Worm (Caenorhabditis elegans) whole organism, L4/young adult: ENCODE measurements around the gene F23A7.8.

ENCODE experiments used
- W03F9.2 ChIP-seq: fragments of 150-350 bp; optimal IDR thresholded peaks from 2 replicates; lab custom pipeline; 2014; ENCODE audit warnings: missing biosample characterization, missing genetic modification characterization
- dao-5 ChIP-seq: sonication (generic microtip); optimal IDR thresholded peaks from 2 replicates; lab custom pipeline; 2016; ENCODE audit warnings: missing genotype, missing genetic modification characterization, moderate library complexity, missing compliant biosample characterization

DNA sequence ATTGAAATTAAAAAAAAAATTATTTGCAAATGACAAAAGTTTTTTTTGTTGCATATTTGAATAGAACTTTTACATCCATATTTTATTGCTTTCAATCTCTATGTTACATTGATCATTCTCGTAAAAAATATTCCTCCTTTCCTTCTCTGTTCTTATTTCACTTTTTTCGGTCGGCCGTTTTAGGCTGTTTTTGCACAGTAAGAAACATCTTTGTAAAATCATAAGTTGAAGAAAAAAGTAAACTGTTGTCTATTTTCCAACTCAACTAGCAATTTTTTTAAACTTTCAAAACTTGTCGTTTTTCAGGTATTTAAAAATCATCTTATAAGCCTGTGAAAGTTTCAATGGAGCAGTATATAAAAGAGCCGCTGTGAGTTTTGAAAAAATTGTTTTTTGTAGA, 15.4 kb downstream of the F23A7.8 start, which contains the start of gene F23A7.5:
- TF ChIP-seq dao-5 (tag; lab: Kevin White, UChicago) = no peak
- TF ChIP-seq W03F9.2 = no peak
